Worm (Caenorhabditis elegans) whole organism, midembryonic: ENCODE results near the gene pst-2.

Experiments
- T22C8.4 ChIP-seq: fragments of 200-800 bp; sonication (Bioruptor generic); IDR thresholded peaks from 2 replicates; pipeline ENCODE4 v1.3.6; 2022; ENCODE audit warnings: missing genetic modification characterization, missing compliant biosample characterization
- cog-1 ChIP-seq: sonication (generic microtip); optimal IDR thresholded peaks from 2 replicates; lab custom pipeline; 2016; ENCODE audit warnings: missing genetic modification characterization, missing compliant biosample characterization
- flt-1 ChIP-seq: fragments of 200-800 bp; sonication (Bioruptor generic); IDR thresholded peaks from 2 replicates; pipeline ENCODE4 v1.3.6; 2022; ENCODE audit warnings: missing genetic modification characterization, missing compliant biosample characterization
- med-1 ChIP-seq: sonication (generic microtip); optimal IDR thresholded peaks from 2 replicates; lab custom pipeline; 2017; ENCODE audit warnings: missing genetic modification characterization, mild to moderate bottlenecking, missing compliant biosample characterization, antibody characterized with exemption, missing genetic modification reagents; ENCODE audit not compliant: insufficient read depth
- ref-1 ChIP-seq: fragments of 200-800 bp; sonication (Bioruptor generic); conservative IDR thresholded peaks from 2 replicates; pipeline ENCODE4 v1.3.6; 2022; ENCODE audit warnings: missing genetic modification reagents, missing genetic modification characterization, missing compliant biosample characterization
- ztf-23 ChIP-seq: fragments of 200-800 bp; sonication (Bioruptor generic); IDR thresholded peaks from 2 replicates; pipeline ENCODE4 v1.3.6; 2022; ENCODE audit warnings: missing genetic modification reagents, missing genetic modification characterization, missing compliant biosample characterization

DNA sequence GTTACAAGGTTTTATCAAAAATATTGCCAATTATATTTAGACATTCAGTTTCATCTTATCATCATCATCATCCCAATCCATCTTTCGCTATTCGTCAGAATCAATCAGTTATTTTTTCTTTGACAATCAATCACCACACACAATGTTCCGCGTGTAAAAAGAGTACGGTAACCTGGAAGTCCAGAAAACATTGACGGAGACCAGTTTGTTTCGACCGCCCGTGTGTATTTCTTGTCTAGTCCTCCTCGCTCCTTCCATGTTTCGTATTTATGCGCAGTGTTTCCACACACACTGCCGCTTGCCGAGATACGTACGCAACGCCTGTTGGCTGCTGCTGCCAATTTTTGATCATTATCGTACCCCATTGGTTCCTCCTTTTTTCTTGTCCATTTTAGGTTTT is 30.4 kb downstream of the pst-2 start:
- TF ChIP-seq flt-1 (GFP tag; lab: Robert Waterston, UW) (no peak), T22C8.4 (GFP tag; lab: Robert Waterston, UW) (no peak), ztf-23 (GFP tag; lab: Robert Waterston, UW) (no peak), med-1 (no peak), ref-1 (GFP tag; lab: Robert Waterston, UW) (no peak), cog-1 (no peak)
